Fruit fly (Drosophila melanogaster) whole organism, pupa: Measurements from ENCODE around the gene betaGlu.

Experiments
- CG10348 ChIP-seq: fragments of 200-800 bp; sonication (Bioruptor generic); IDR thresholded peaks from 2 replicates; pipeline ENCODE4 v1.3.6; 2022; ENCODE audit warnings: missing biosample characterization, missing genetic modification characterization
- CG17806 ChIP-seq: fragments of 200-800 bp; sonication (Bioruptor generic); optimal IDR thresholded peaks from 2 replicates; lab custom pipeline; 2018; ENCODE audit warnings: missing biosample characterization, mild to moderate bottlenecking, missing genetic modification characterization, moderate library complexity
- CG4496 ChIP-seq: fragments of 200-800 bp; sonication (Bioruptor generic); IDR thresholded peaks from 3 replicates; pipeline ENCODE4 v1.3.6; 2022; ENCODE audit warnings: missing biosample characterization, missing genetic modification characterization
- CG9948 ChIP-seq: fragments of 200-800 bp; sonication (Bioruptor generic); optimal IDR thresholded peaks from 2 replicates; lab custom pipeline; 2018; ENCODE audit warnings: missing biosample characterization, mild to moderate bottlenecking, missing genetic modification characterization, moderate library complexity
- Pif1B ChIP-seq: fragments of 200-800 bp; sonication (Bioruptor generic); optimal IDR thresholded peaks from 3 replicates; lab custom pipeline; 2016; ENCODE audit warnings: missing biosample characterization, missing genetic modification characterization

dm6 chr3R:31793664-31794417, 22.2 kb upstream of the betaGlu start, which contains the start of the genes Mccc1 and Acf:
- TF ChIP-seq CG9948 (tag; lab: Kevin White, UChicago) (no peak), Pif1B (GFP tag; lab: Kevin White, UChicago) (no peak), CG17806 (tag; lab: Kevin White, UChicago) (no peak), CG4496 (GFP tag; lab: Robert Waterston, UW) (peak; percentile 57; the same call in 2 of the 3 replicates), CG10348 (GFP tag; lab: Robert Waterston, UW) (no peak)
